Worm (Caenorhabditis elegans): ENCODE data around the gene obr-1.
A peak's percentile ranks its signal among the peaks of the same experiment; 100 is the strongest.

The obr-1 gene

ce11 chrIII:11288295-11288694 is 17.6 kb upstream of the obr-1 start:
- TF ChIP-seq alr-1 (tag; optimal IDR thresholded peaks at IDR 0.05; ENCODE audit: borderline replicate concordance), result peak; percentile 39
- TF ChIP-seq C04F5.9 (tag; optimal IDR thresholded peaks at IDR 0.05), result no peak
- TF ChIP-seq lir-3 (tag; optimal IDR thresholded peaks at IDR 0.05; ENCODE audit: poor library complexity), result no peak

- TF ChIP-seq efl-1 (optimal IDR thresholded peaks at IDR 0.05), result no peak
- peak in 1 of 2 experiments; percentile 89 for TF ChIP-seq efl-1 (GFP tag; optimal IDR thresholded peaks at IDR 0.05 in 1 of 2)
- TF ChIP-seq sox-4 (tag; optimal IDR thresholded peaks at IDR 0.05), result no peak
Observed at ce11 chrIII:11287340-11287739, 16.6 kb upstream of the obr-1 start.

- peak; percentile 50 to 54 for TF ChIP-seq lsy-2 (tag; optimal IDR thresholded peaks at IDR 0.05)
- TF ChIP-seq nhr-77 (tag; optimal IDR thresholded peaks at IDR 0.05), result no peak
- TF ChIP-seq snpc-4 (tag; optimal IDR thresholded peaks at IDR 0.05), result no peak
- TF ChIP-seq ztf-11 (tag; optimal IDR thresholded peaks at IDR 0.05), result peak in 1 of 2 experiments; percentile 67
- no peak for TF ChIP-seq nhr-11 (tag; optimal IDR thresholded peaks at IDR 0.05)
- no peak for TF ChIP-seq mdl-1 (tag; optimal IDR thresholded peaks at IDR 0.05)
- peak; percentile 81 to 90 (median 85) for TF ChIP-seq dpl-1 (GFP tag; optimal IDR thresholded peaks at IDR 0.05)
- no peak for TF ChIP-seq ceh-63 (GFP tag; optimal IDR thresholded peaks at IDR 0.05)
- TF ChIP-seq lin-15B (tag; optimal IDR thresholded peaks at IDR 0.05), result peak; percentile 11
- peak; percentile 26 for TF ChIP-seq snu-23 (GFP tag; optimal IDR thresholded peaks at IDR 0.05)
- peak; percentile 68 for TF ChIP-seq irx-1 (tag; optimal IDR thresholded peaks at IDR 0.05)
- peak; percentile 41 for TF ChIP-seq isw-1 (GFP tag; IDR thresholded peaks at IDR 0.05)
- TF ChIP-seq lin-35 (GFP tag; optimal IDR thresholded peaks at IDR 0.05), result peak; percentile 89 to 92
- no peak for TF ChIP-seq nhr-84 (tag; optimal IDR thresholded peaks at IDR 0.05)
- peak; percentile 86 for TF ChIP-seq nhr-85 (tag)
- no peak for TF ChIP-seq nhr-237 (tag; optimal IDR thresholded peaks at IDR 0.05)
- TF ChIP-seq alr-1 (tag; optimal IDR thresholded peaks at IDR 0.05; ENCODE audit: borderline replicate concordance), result no peak
- TF ChIP-seq hpl-2 (GFP tag; optimal IDR thresholded peaks at IDR 0.05), result no peak
- TF ChIP-seq efl-3 (GFP tag; optimal IDR thresholded peaks at IDR 0.05), result no peak
- no peak for TF ChIP-seq sptf-1 (tag; optimal IDR thresholded peaks at IDR 0.05)
- no peak for TF ChIP-seq ets-5 (GFP tag; IDR thresholded peaks at IDR 0.05)
- TF ChIP-seq ceh-82 (tag; optimal IDR thresholded peaks at IDR 0.05), result peak in 1 of 3 experiments; percentile 53
- no peak for TF ChIP-seq lin-39 (tag; optimal IDR thresholded peaks at IDR 0.05)
- peak; percentile 1 for TF ChIP-seq C04F5.9 (tag; optimal IDR thresholded peaks at IDR 0.05)
- TF ChIP-seq dsc-1 (tag; optimal IDR thresholded peaks at IDR 0.05), result peak; percentile 57
- peak; percentile 65 for TF ChIP-seq unc-98 (GFP tag; IDR thresholded peaks at IDR 0.05)
- peak; percentile 18 for TF ChIP-seq mep-1 (tag; optimal IDR thresholded peaks at IDR 0.05)
- TF ChIP-seq unc-86 (tag; optimal IDR thresholded peaks at IDR 0.05), result peak; percentile 16
- no peak for TF ChIP-seq egl-27 (tag; optimal IDR thresholded peaks at IDR 0.05)
- TF ChIP-seq tbx-2 (tag; optimal IDR thresholded peaks at IDR 0.05), result peak; percentile 70
- TF ChIP-seq F16B12.6 (tag; optimal IDR thresholded peaks at IDR 0.05), result peak; percentile 22
- peak; percentile 62 to 90 for TF ChIP-seq efl-1 (optimal IDR thresholded peaks at IDR 0.05)
- TF ChIP-seq efl-1 (GFP tag; optimal IDR thresholded peaks at IDR 0.05 in 1 of 2), result peak; percentile 91 to 98
- TF ChIP-seq mab-9 (GFP tag; IDR thresholded peaks at IDR 0.05), result peak; percentile 19; the same call in 1 of the 2 replicates
- peak; percentile 88 for TF ChIP-seq ceh-90 (tag; optimal IDR thresholded peaks at IDR 0.05)
- peak; percentile 41 for TF ChIP-seq xbp-1 (tag; optimal IDR thresholded peaks at IDR 0.05)
- TF ChIP-seq egl-13 (tag; optimal IDR thresholded peaks at IDR 0.05), result peak; percentile 48
- TF ChIP-seq pax-3 (tag; optimal IDR thresholded peaks at IDR 0.05), result peak; percentile 53
- TF ChIP-seq fkh-8 (tag; optimal IDR thresholded peaks at IDR 0.05), result peak; percentile 13
- TF ChIP-seq nhr-90 (tag; optimal IDR thresholded peaks at IDR 0.05; ENCODE audit: poor library complexity), result peak; percentile 60
- peak; percentile 25 for TF ChIP-seq nhr-19 (GFP tag; conservative IDR thresholded peaks at IDR 0.05)
- peak; percentile 64 for TF ChIP-seq fkh-4 (tag; optimal IDR thresholded peaks at IDR 0.05; ENCODE audit: borderline replicate concordance)
Observed at ce11 chrIII:11286069-11286468, 15.4 kb upstream of the obr-1 start.
